Worm (Caenorhabditis elegans): Measurements from ENCODE around the gene F23H12.10.

DNA sequence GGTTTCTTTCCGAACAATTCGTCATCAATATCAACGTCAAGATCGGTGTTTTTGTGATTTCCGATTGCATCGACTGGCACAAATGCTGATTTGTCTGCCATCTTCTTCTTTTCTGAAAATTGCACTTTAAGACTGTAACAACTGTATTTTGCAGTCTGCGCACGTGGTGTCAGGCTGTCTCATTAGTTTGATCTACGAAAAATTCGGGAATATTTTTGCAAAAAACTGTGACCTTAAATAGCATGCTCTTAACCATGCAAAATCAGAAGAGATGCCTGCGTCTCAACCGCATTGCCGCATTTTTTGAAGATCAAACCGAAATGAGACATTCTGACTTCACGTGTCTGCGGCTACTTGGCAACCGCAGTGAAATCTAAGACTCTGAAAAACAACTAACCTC is 27.3 kb upstream of the F23H12.10 start, which contains the start of gene K01D12.7:
- no peak for TF ChIP-seq B0336.3 (GFP tag; IDR thresholded peaks at IDR 0.05)
- no peak for TF ChIP-seq unc-62 (GFP tag; optimal IDR thresholded peaks at IDR 0.05)
- TF ChIP-seq ama-1 (optimal IDR thresholded peaks at IDR 0.05), result no peak
- no peak for TF ChIP-seq ama-1 (GFP tag; optimal IDR thresholded peaks at IDR 0.05)
- no peak for TF ChIP-seq snpc-4 (GFP tag; optimal IDR thresholded peaks at IDR 0.05)
- TF ChIP-seq snpc-4 (tag; optimal IDR thresholded peaks at IDR 0.05), result no peak
- no peak for TF ChIP-seq gei-17 (GFP tag; optimal IDR thresholded peaks at IDR 0.05)

All from whole organism, young adult.